Fruit fly (Drosophila melanogaster) whole organism, larva: ENCODE data around the gene Art4.

Experiments used
- noc ChIP-seq: fragments of 200-800 bp; sonication (Bioruptor generic); optimal IDR thresholded peaks from 3 replicates; lab custom pipeline; 2019; ENCODE audit warnings: missing biosample characterization, mild to moderate bottlenecking, missing genetic modification characterization, moderate library complexity

Art4 gene

dm6 chr3R:9985585-9986393 lies at the start of gene Art4:
Art4 (minus strand) TSS chr3R:9986060.
- no peak for TF ChIP-seq noc

dm6 chr3R:10034995-10035446 lies 49.2 kb upstream of the Art4 start:
- no peak for TF ChIP-seq noc

dm6 chr3R:10032951-10033720 lies 47.3 kb upstream of the Art4 start:
- no peak for TF ChIP-seq noc

dm6 chr3R:10031480-10031879 lies 45.6 kb upstream of the Art4 start:
- TF ChIP-seq noc, result no peak

dm6 chr3R:10028378-10028777 lies 42.5 kb upstream of the Art4 start:
- no peak for TF ChIP-seq noc

dm6 chr3R:10025050-10025449 lies 39.2 kb upstream of the Art4 start, which contains the start of gene CG31407:
CG31407 (minus strand) TSS chr3R:10025150.
- no peak for TF ChIP-seq noc

- TF ChIP-seq noc, result no peak
Measured at dm6 chr3R:10024032-10024712, 38.3 kb upstream of the Art4 start.

dm6 chr3R:10001174-10001789 lies 15.4 kb upstream of the Art4 start, which contains the start of gene CG5359:
CG5359 (minus strand) TSS chr3R:10001276.
- TF ChIP-seq noc, result no peak

- TF ChIP-seq noc, result no peak
Measured at dm6 chr3R:9996689-9997213, 10.9 kb upstream of the Art4 start, which contains the start of the genes Gr85a and Spn85F. Gr85a (minus strand) TSS chr3R:9996789. Spn85F (plus strand) TSS chr3R:9997163.

- TF ChIP-seq noc, result no peak
Measured at dm6 chr3R:9978977-9979376, 6.9 kb downstream of the Art4 start.

- TF ChIP-seq noc, result no peak
Measured at dm6 chr3R:9977494-9977893, 8.4 kb downstream of the Art4 start.

- TF ChIP-seq noc, result no peak
Measured at dm6 chr3R:9968827-9969675, 16.8 kb downstream of the Art4 start.

- no peak for TF ChIP-seq noc
Measured at dm6 chr3R:9968239-9968638, 17.6 kb downstream of the Art4 start.

dm6 chr3R:9966109-9966701 lies 19.7 kb downstream of the Art4 start:
- TF ChIP-seq noc, result no peak
